Worm (Caenorhabditis elegans) whole organism, mixed stage, embryonic: ENCODE results near the gene dtmk-1.

Source experiments
- lsy-2 ChIP-seq: fragments of 150-350 bp; optimal IDR thresholded peaks from 2 replicates; lab custom pipeline; 2014; ENCODE audit warnings: missing biosample characterization, missing genetic modification characterization
- unc-62 ChIP-seq: fragments of 150-350 bp; optimal IDR thresholded peaks from 2 replicates; lab custom pipeline; 2014; ENCODE audit warnings: missing biosample characterization, missing genetic modification reagents, missing genetic modification characterization

ce11 chrII:10007917-10008316 is 41.0 kb upstream of the dtmk-1 start, which contains the start of gene ZK892.5:
- no peak for TF ChIP-seq lsy-2 (tag; lab: Kevin White, UChicago)
- TF ChIP-seq unc-62: no peak
